Worm (Caenorhabditis elegans): ENCODE results near the gene trcs-2.

- TF ChIP-seq nfya-1 (tag; optimal IDR thresholded peaks at IDR 0.05; ENCODE audit: insufficient read depth) (no peak), fos-1 (tag; optimal IDR thresholded peaks at IDR 0.05) (no peak), elt-1 (tag; optimal IDR thresholded peaks at IDR 0.05) (no peak), pqm-1 (tag; optimal IDR thresholded peaks at IDR 0.05) (no peak), sea-2 (GFP tag; optimal IDR thresholded peaks at IDR 0.05) (no peak), ama-1 (optimal IDR thresholded peaks at IDR 0.05) (no peak), ceh-9 (tag; optimal IDR thresholded peaks at IDR 0.05) (no peak), ceh-28 (tag; optimal IDR thresholded peaks at IDR 0.05) (no peak)
Measured at ce11 chrII:8721955-8722524, at the start of gene trcs-2.
